Fruit fly (Drosophila melanogaster): ENCODE measurements around the gene knk.
A peak's percentile ranks its signal among the peaks of the same experiment; 100 is the strongest.

Gene knk

DNA sequence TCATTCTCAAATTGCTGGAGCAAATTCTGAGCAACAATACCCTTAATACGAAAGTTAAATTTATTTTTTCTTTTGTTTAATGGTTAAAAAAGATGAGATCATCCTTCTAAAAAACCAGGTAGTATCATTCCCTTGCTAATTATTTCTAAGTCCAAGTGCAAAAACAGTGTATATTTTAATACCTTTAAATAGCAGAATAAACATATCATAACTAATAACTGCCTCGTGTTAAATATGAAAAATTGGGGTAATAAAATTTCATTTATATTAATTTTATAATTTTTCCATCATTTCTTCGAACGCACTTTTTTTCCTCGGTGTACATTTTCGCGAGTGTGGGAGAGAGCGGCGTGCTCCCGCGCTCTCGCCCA, 13.7 kb downstream of the knk start (continued):
- 0 out of 3 replicates have a peak, but pooled peaks have one; percentile 25 for TF ChIP-seq gce (GFP tag; IDR thresholded peaks at IDR 0.05)
- no peak for TF ChIP-seq sqz (GFP tag; optimal IDR thresholded peaks at IDR 0.05)

dm6 chr3R:10111150-10111814, 14.2 kb downstream of the knk start:
- no peak for TF ChIP-seq Poxn (GFP tag; IDR thresholded peaks at IDR 0.05)
- no peak for TF ChIP-seq scrt (GFP tag; optimal IDR thresholded peaks at IDR 0.05)
- TF ChIP-seq CG15011 (GFP tag; optimal IDR thresholded peaks at IDR 0.05): no peak
- no peak for TF ChIP-seq slp2 (GFP tag; optimal IDR thresholded peaks at IDR 0.05)
- no peak for TF ChIP-seq CG9817 (tag; optimal IDR thresholded peaks at IDR 0.05)
- no peak for TF ChIP-seq bowl (GFP tag; IDR thresholded peaks at IDR 0.05)
- 0 out of 3 replicates have a peak, but pooled peaks have one; percentile 6 for TF ChIP-seq zen2 (GFP tag; IDR thresholded peaks at IDR 0.05; ENCODE audit: partially characterized antibody)
- no peak for TF ChIP-seq fru (optimal IDR thresholded peaks at IDR 0.05)
- TF ChIP-seq abd-A (tag; optimal IDR thresholded peaks at IDR 0.05): no peak
- TF ChIP-seq CG12744 (GFP tag; optimal IDR thresholded peaks at IDR 0.05): no peak
- TF ChIP-seq kah (GFP tag; optimal IDR thresholded peaks at IDR 0.05): no peak
- TF ChIP-seq amos (GFP tag; IDR thresholded peaks at IDR 0.05; ENCODE audit: partially characterized antibody): no peak
- TF ChIP-seq org-1 (GFP tag; optimal IDR thresholded peaks at IDR 0.05): no peak
- TF ChIP-seq CG6791 (GFP tag; IDR thresholded peaks at IDR 0.05; ENCODE audit: partially characterized antibody): no peak
- TF ChIP-seq schlank (tag; optimal IDR thresholded peaks at IDR 0.05): no peak
- no peak for TF ChIP-seq twi (tag; optimal IDR thresholded peaks at IDR 0.05)
- TF ChIP-seq emc (GFP tag; optimal IDR thresholded peaks at IDR 0.05): no peak
- TF ChIP-seq CG12391 (tag; optimal IDR thresholded peaks at IDR 0.05): peak; percentile 7
- TF ChIP-seq CG2875 (GFP tag; optimal IDR thresholded peaks at IDR 0.05): no peak
- no peak for TF ChIP-seq CG17186 (GFP tag; optimal IDR thresholded peaks at IDR 0.05)
- TF ChIP-seq sisA (GFP tag; IDR thresholded peaks at IDR 0.05): no peak
- TF ChIP-seq nom (GFP tag; optimal IDR thresholded peaks at IDR 0.05): no peak
- no peak for TF ChIP-seq CG15696 (tag; optimal IDR thresholded peaks at IDR 0.05)
- no peak for TF ChIP-seq Camta (GFP tag; optimal IDR thresholded peaks at IDR 0.05)
- TF ChIP-seq NC2β (GFP tag; optimal IDR thresholded peaks at IDR 0.05): no peak
- TF ChIP-seq ab (GFP tag; optimal IDR thresholded peaks at IDR 0.05): no peak
- peak; percentile 58 for TF ChIP-seq CG15479 (GFP tag; optimal IDR thresholded peaks at IDR 0.05)
- no peak for TF ChIP-seq CG18764 (GFP tag; optimal IDR thresholded peaks at IDR 0.05)
- no peak for TF ChIP-seq Optix (GFP tag; IDR thresholded peaks at IDR 0.05)
- TF ChIP-seq Hmx (GFP tag; optimal IDR thresholded peaks at IDR 0.05): no peak
- TF ChIP-seq CG33213 (GFP tag; optimal IDR thresholded peaks at IDR 0.05): no peak
- no peak for TF ChIP-seq CG10147 (GFP tag; optimal IDR thresholded peaks at IDR 0.05)
- TF ChIP-seq Gug (GFP tag; IDR thresholded peaks at IDR 0.05): no peak
- TF ChIP-seq CG10274 (GFP tag; optimal IDR thresholded peaks at IDR 0.05): no peak
- TF ChIP-seq yki (optimal IDR thresholded peaks at IDR 0.05): no peak
- TF ChIP-seq sqz (GFP tag; optimal IDR thresholded peaks at IDR 0.05): no peak
- TF ChIP-seq CG13894 (tag; optimal IDR thresholded peaks at IDR 0.05): no peak
- no peak for TF ChIP-seq CG13123 (GFP tag; optimal IDR thresholded peaks at IDR 0.05)
- no peak for TF ChIP-seq Elba2 (GFP tag; optimal IDR thresholded peaks at IDR 0.05)
- no peak for TF ChIP-seq Sox100B (GFP tag; optimal IDR thresholded peaks at IDR 0.05)
- TF ChIP-seq ap (GFP tag; IDR thresholded peaks at IDR 0.05): no peak
- no peak for TF ChIP-seq CG3995 (GFP tag; optimal IDR thresholded peaks at IDR 0.05)
- TF ChIP-seq ssp (GFP tag; IDR thresholded peaks at IDR 0.05): no peak
- TF ChIP-seq CG12299 (tag; optimal IDR thresholded peaks at IDR 0.05): no peak
- TF ChIP-seq dpn (GFP tag; optimal IDR thresholded peaks at IDR 0.05): no peak
- TF ChIP-seq Fer2 (tag; optimal IDR thresholded peaks at IDR 0.05): no peak
- TF ChIP-seq tll (GFP tag; optimal IDR thresholded peaks at IDR 0.05): peak in 1 of 2 experiments; percentile 73
- TF ChIP-seq Hr39 (optimal IDR thresholded peaks at IDR 0.05): no peak

Data from whole organism, embryonic.